Fruit fly (Drosophila melanogaster) whole organism, adult: ENCODE results near the gene CG33795.

Experiments used
- CG11617 ChIP-seq: fragments of 200-800 bp; sonication (Bioruptor generic); optimal IDR thresholded peaks from 2 replicates; lab custom pipeline; 2017; ENCODE audit warnings: mild to moderate bottlenecking, missing biosample characterization, missing genetic modification reagents, missing genetic modification characterization
- CG12768 ChIP-seq: fragments of 200-800 bp; sonication (Bioruptor generic); optimal IDR thresholded peaks from 2 replicates; lab custom pipeline; 2017; ENCODE audit warnings: missing biosample characterization, missing genetic modification characterization, mild to moderate bottlenecking, moderate library complexity, missing genetic modification reagents
- CG14711 ChIP-seq: fragments of 200-800 bp; sonication (Bioruptor generic); optimal IDR thresholded peaks from 2 replicates; lab custom pipeline; 2018; ENCODE audit warnings: missing biosample characterization, mild to moderate bottlenecking, missing genetic modification characterization, moderate library complexity
- CG1620 ChIP-seq: fragments of 200-800 bp; sonication (Bioruptor generic); optimal IDR thresholded peaks from 2 replicates; lab custom pipeline; 2016; ENCODE audit warnings: missing biosample characterization, missing genetic modification characterization
- CG33017 ChIP-seq: fragments of 200-800 bp; sonication (Bioruptor generic); optimal IDR thresholded peaks from 2 replicates; lab custom pipeline; 2018; ENCODE audit warnings: missing biosample characterization, mild to moderate bottlenecking, missing genetic modification characterization, moderate library complexity
- CG5204 ChIP-seq: fragments of 200-800 bp; sonication (Bioruptor generic); optimal IDR thresholded peaks from 2 replicates; lab custom pipeline; 2016; ENCODE audit warnings: missing biosample characterization, missing genetic modification characterization
- CG7045 ChIP-seq: fragments of 200-800 bp; sonication (Bioruptor generic); optimal IDR thresholded peaks from 2 replicates; lab custom pipeline; 2017; ENCODE audit warnings: missing biosample characterization, mild to moderate bottlenecking, missing genetic modification characterization
- CG7101 ChIP-seq: fragments of 200-800 bp; sonication (Bioruptor generic); optimal IDR thresholded peaks from 2 replicates; lab custom pipeline; 2018; ENCODE audit warnings: missing biosample characterization, mild to moderate bottlenecking, missing genetic modification characterization, moderate library complexity
- Clk ChIP-seq: fragments of 200-800 bp; sonication (Bioruptor generic); optimal IDR thresholded peaks from 2 replicates; lab custom pipeline; 2017; ENCODE audit warnings: missing biosample characterization, missing genetic modification characterization
- Crg-1 ChIP-seq: fragments of 200-800 bp; sonication (Bioruptor generic); optimal IDR thresholded peaks from 2 replicates; lab custom pipeline; 2016; ENCODE audit warnings: missing biosample characterization, missing genetic modification characterization
- Hr96 ChIP-seq: fragments of 200-800 bp; sonication (Bioruptor generic); optimal IDR thresholded peaks from 2 replicates; lab custom pipeline; 2016; ENCODE audit warnings: missing biosample characterization, missing genetic modification characterization
- Mnt ChIP-seq: fragments of 200-800 bp; sonication (Bioruptor generic); optimal IDR thresholded peaks from 2 replicates; lab custom pipeline; 2016; ENCODE audit warnings: missing biosample characterization, mild to moderate bottlenecking, missing genetic modification characterization
- bab1 ChIP-seq: fragments of 200-800 bp; sonication (Bioruptor generic); optimal IDR thresholded peaks from 3 replicates; lab custom pipeline; 2019; ENCODE audit warnings: missing biosample characterization, mild to moderate bottlenecking, missing genetic modification characterization, moderate library complexity
- cic ChIP-seq: fragments of 200-800 bp; sonication (Bioruptor generic); optimal IDR thresholded peaks from 2 replicates; lab custom pipeline; 2017; ENCODE audit warnings: missing biosample characterization, mild to moderate bottlenecking, missing genetic modification characterization, moderate library complexity
- cnc ChIP-seq, 2 experiments: fragments of >200 bp; optimal IDR thresholded peaks; 2 replicates each; lab custom pipeline; 2017
- kay ChIP-seq: fragments of 200-800 bp; sonication (Bioruptor generic); peaks from one replicate; lab custom pipeline; 2016; ENCODE audit warnings: missing biosample characterization, missing genetic modification characterization, borderline replicate concordance
- ovo ChIP-seq: fragments of 200-800 bp; sonication (Bioruptor generic); optimal IDR thresholded peaks from 2 replicates; lab custom pipeline; 2016; ENCODE audit warnings: missing biosample characterization, missing genetic modification characterization
- pad ChIP-seq: fragments of 200-800 bp; sonication (Bioruptor generic); optimal IDR thresholded peaks from 3 replicates; lab custom pipeline; 2017; ENCODE audit warnings: missing biosample characterization, missing genetic modification characterization, mild to moderate bottlenecking, moderate library complexity, missing genetic modification reagents
- tj ChIP-seq: fragments of 200-800 bp; sonication (Bioruptor generic); optimal IDR thresholded peaks from 3 replicates; lab custom pipeline; 2017; ENCODE audit warnings: missing biosample characterization, mild to moderate bottlenecking, missing genetic modification characterization, moderate library complexity
- toe ChIP-seq: fragments of 200-800 bp; sonication (Bioruptor generic); optimal IDR thresholded peaks from 2 replicates; lab custom pipeline; 2016; ENCODE audit warnings: missing biosample characterization, missing genetic modification characterization

CG33795 gene

dm6 chr3L:16171280-16171679 is at the start of gene CG33795:
Gene CG33795 (minus strand): TSS chr3L:16171380.
- TF ChIP-seq Mnt (GFP tag; lab: Kevin White, UChicago) (no peak), CG33017 (no peak), tj (GFP tag; lab: Kevin White, UChicago) (no peak), cnc (optimal IDR thresholded peaks at IDR 0.05; lab: Kevin White, UChicago) (no peak), CG14711 (tag; lab: Kevin White, UChicago) (no peak)

dm6 chr3L:16217935-16218334 is 46.8 kb upstream of the CG33795 start:
- TF ChIP-seq tj (GFP tag; lab: Kevin White, UChicago) = no peak
- TF ChIP-seq CG7045 (GFP tag; lab: Kevin White, UChicago) = no peak
- TF ChIP-seq kay (GFP tag; lab: Kevin White, UChicago) = peak; percentile 39

- no peak for TF ChIP-seq pad
- TF ChIP-seq ovo (GFP tag; lab: Kevin White, UChicago) = no peak
- TF ChIP-seq CG12768 (GFP tag; lab: Kevin White, UChicago) = no peak
- TF ChIP-seq cnc (optimal IDR thresholded peaks at IDR 0.05; lab: Kevin White, UChicago) = no peak
- no peak for TF ChIP-seq CG5204 (GFP tag; lab: Kevin White, UChicago)
- TF ChIP-seq bab1 = no peak
- TF ChIP-seq cic = no peak
- TF ChIP-seq Crg-1 (GFP tag; lab: Kevin White, UChicago) = no peak
- no peak for TF ChIP-seq Hr96 (GFP tag; lab: Kevin White, UChicago)
- TF ChIP-seq Clk (GFP tag; lab: Kevin White, UChicago) = no peak
- no peak for TF ChIP-seq CG1620 (GFP tag; lab: Kevin White, UChicago)
- no peak for TF ChIP-seq CG7101
- TF ChIP-seq tj (GFP tag; lab: Kevin White, UChicago) = no peak
- no peak for TF ChIP-seq CG33017
- TF ChIP-seq CG11617 = no peak
Observed at dm6 chr3L:16217203-16217602, 46.0 kb upstream of the CG33795 start, which contains the start of gene CG13073. Gene CG13073 (minus strand): TSS chr3L:16217303.

- TF ChIP-seq CG11617 (no peak), Mnt (GFP tag; lab: Kevin White, UChicago) (no peak), CG5204 (GFP tag; lab: Kevin White, UChicago) (no peak), Hr96 (GFP tag; lab: Kevin White, UChicago) (no peak), ovo (GFP tag; lab: Kevin White, UChicago) (no peak), cic (no peak), Crg-1 (GFP tag; lab: Kevin White, UChicago) (no peak), CG12768 (GFP tag; lab: Kevin White, UChicago) (no peak)
Observed at dm6 chr3L:16215816-16216215, 44.6 kb upstream of the CG33795 start.

- TF ChIP-seq CG12768 (GFP tag; lab: Kevin White, UChicago) (no peak), Clk (GFP tag; lab: Kevin White, UChicago) (no peak), CG11617 (no peak), Hr96 (GFP tag; lab: Kevin White, UChicago) (no peak), Crg-1 (GFP tag; lab: Kevin White, UChicago) (no peak), tj (GFP tag; lab: Kevin White, UChicago) (no peak), Mnt (GFP tag; lab: Kevin White, UChicago) (no peak), ovo (GFP tag; lab: Kevin White, UChicago) (no peak), toe (GFP tag; lab: Kevin White, UChicago) (no peak), CG14711 (tag; lab: Kevin White, UChicago) (no peak), CG7101 (no peak)
Observed at dm6 chr3L:16215411-16215810, 44.2 kb upstream of the CG33795 start.

- no peak for TF ChIP-seq Clk (GFP tag; lab: Kevin White, UChicago)
- no peak for TF ChIP-seq CG7045 (GFP tag; lab: Kevin White, UChicago)
- no peak for TF ChIP-seq CG14711 (tag; lab: Kevin White, UChicago)
- TF ChIP-seq Hr96 (GFP tag; lab: Kevin White, UChicago) = no peak
- TF ChIP-seq toe (GFP tag; lab: Kevin White, UChicago) = no peak
- TF ChIP-seq CG12768 (GFP tag; lab: Kevin White, UChicago) = no peak
- TF ChIP-seq CG1620 (GFP tag; lab: Kevin White, UChicago) = no peak
- TF ChIP-seq cic = no peak
- TF ChIP-seq cnc (optimal IDR thresholded peaks at IDR 0.05; lab: Kevin White, UChicago) = no peak
- no peak for TF ChIP-seq kay (GFP tag; lab: Kevin White, UChicago)
- no peak for TF ChIP-seq ovo (GFP tag; lab: Kevin White, UChicago)
- TF ChIP-seq CG33017 = no peak
- TF ChIP-seq pad = no peak
- no peak for TF ChIP-seq CG7101
- no peak for TF ChIP-seq CG11617
- no peak for TF ChIP-seq bab1
- no peak for TF ChIP-seq Crg-1 (GFP tag; lab: Kevin White, UChicago)
- no peak for TF ChIP-seq Mnt (GFP tag; lab: Kevin White, UChicago)
- no peak for TF ChIP-seq tj (GFP tag; lab: Kevin White, UChicago)
Observed at dm6 chr3L:16214533-16215207, 43.5 kb upstream of the CG33795 start.

dm6 chr3L:16213201-16213600 is 42.0 kb upstream of the CG33795 start:
- TF ChIP-seq cic (no peak), CG33017 (no peak), CG7045 (GFP tag; lab: Kevin White, UChicago) (no peak), ovo (GFP tag; lab: Kevin White, UChicago) (no peak), bab1 (no peak), CG11617 (no peak), pad (no peak), Crg-1 (GFP tag; lab: Kevin White, UChicago) (no peak), Mnt (GFP tag; lab: Kevin White, UChicago) (no peak), Hr96 (GFP tag; lab: Kevin White, UChicago) (no peak), CG5204 (GFP tag; lab: Kevin White, UChicago) (no peak), tj (GFP tag; lab: Kevin White, UChicago) (no peak), CG12768 (GFP tag; lab: Kevin White, UChicago) (no peak), CG1620 (GFP tag; lab: Kevin White, UChicago) (no peak), toe (GFP tag; lab: Kevin White, UChicago) (no peak)
